Worm (Caenorhabditis elegans): ENCODE results near the gene T14B4.8.

The T14B4.8 gene

ce11 chrII:6718221-6718620 lies 11.0 kb downstream of the T14B4.8 start, which contains the start of gene tsp-10:
Gene tsp-10 (plus strand): TSS chrII:6718586.
- TF ChIP-seq ets-7 (tag; optimal IDR thresholded peaks at IDR 0.05) (no peak), aly-1 (tag; optimal IDR thresholded peaks at IDR 0.05) (no peak), tbx-37 (GFP tag; conservative IDR thresholded peaks at IDR 0.05) (no peak), ceh-13 (GFP tag; optimal IDR thresholded peaks at IDR 0.05) (no peak), ama-1 (optimal IDR thresholded peaks at IDR 0.05) (no peak), flt-1 (GFP tag; IDR thresholded peaks at IDR 0.05) (no peak), hmbx-1 (tag; optimal IDR thresholded peaks at IDR 0.05) (no peak), F13C5.2 (tag; optimal IDR thresholded peaks at IDR 0.05) (no peak), pes-1 (GFP tag; IDR thresholded peaks at IDR 0.05) (no peak), tra-4 (tag; optimal IDR thresholded peaks at IDR 0.05) (no peak), hnd-1 (tag; optimal IDR thresholded peaks at IDR 0.05) (no peak), hmg-4 (GFP tag; optimal IDR thresholded peaks at IDR 0.05) (no peak), B0310.2 (tag; optimal IDR thresholded peaks at IDR 0.05) (no peak), tbx-11 (GFP tag; IDR thresholded peaks at IDR 0.05) (no peak), sea-1 (GFP tag; conservative IDR thresholded peaks at IDR 0.05) (no peak), ceh-36 (tag; optimal IDR thresholded peaks at IDR 0.05) (no peak), scrt-1 (GFP tag; IDR thresholded peaks at IDR 0.05) (no peak)

- TF ChIP-seq tbx-37 (GFP tag; conservative IDR thresholded peaks at IDR 0.05): no peak
- no peak for TF ChIP-seq ama-1 (optimal IDR thresholded peaks at IDR 0.05)
- TF ChIP-seq aly-1 (tag; optimal IDR thresholded peaks at IDR 0.05): no peak
- TF ChIP-seq pes-1 (GFP tag; IDR thresholded peaks at IDR 0.05): no peak
- TF ChIP-seq ceh-13 (GFP tag; optimal IDR thresholded peaks at IDR 0.05): no peak
These were observed 12.6 kb downstream of the T14B4.8 start, which contains the start of the genes T14B4.5 and T14B4.20 for ce11 chrII:6716638-6717037. Gene T14B4.5 (plus strand): TSS chrII:6716863. Gene T14B4.20 (plus strand): TSS chrII:6716901.

- TF ChIP-seq flt-1 (GFP tag; IDR thresholded peaks at IDR 0.05) (no peak), tbx-11 (GFP tag; IDR thresholded peaks at IDR 0.05) (no peak), tbx-37 (GFP tag; conservative IDR thresholded peaks at IDR 0.05) (no peak), ets-7 (tag; optimal IDR thresholded peaks at IDR 0.05) (no peak), hmg-4 (GFP tag; optimal IDR thresholded peaks at IDR 0.05) (no peak)
These were observed 13.3 kb downstream of the T14B4.8 start for ce11 chrII:6715853-6716252.

- TF ChIP-seq tra-4 (tag; optimal IDR thresholded peaks at IDR 0.05) (no peak), scrt-1 (GFP tag; IDR thresholded peaks at IDR 0.05) (no peak), sea-1 (GFP tag; conservative IDR thresholded peaks at IDR 0.05) (no peak), tbx-11 (GFP tag; IDR thresholded peaks at IDR 0.05) (no peak), hmbx-1 (tag; optimal IDR thresholded peaks at IDR 0.05) (no peak), ceh-36 (tag; optimal IDR thresholded peaks at IDR 0.05) (no peak), ceh-13 (GFP tag; optimal IDR thresholded peaks at IDR 0.05) (no peak), B0310.2 (tag; optimal IDR thresholded peaks at IDR 0.05) (no peak), ets-7 (tag; optimal IDR thresholded peaks at IDR 0.05) (no peak), tbx-37 (GFP tag; conservative IDR thresholded peaks at IDR 0.05) (no peak), flt-1 (GFP tag; IDR thresholded peaks at IDR 0.05) (no peak), ama-1 (optimal IDR thresholded peaks at IDR 0.05) (no peak), F13C5.2 (tag; optimal IDR thresholded peaks at IDR 0.05) (no peak), aly-1 (tag; optimal IDR thresholded peaks at IDR 0.05) (no peak), pes-1 (GFP tag; IDR thresholded peaks at IDR 0.05) (no peak), hnd-1 (tag; optimal IDR thresholded peaks at IDR 0.05) (no peak), hmg-4 (GFP tag; optimal IDR thresholded peaks at IDR 0.05) (no peak)
These were observed 15.3 kb downstream of the T14B4.8 start, which contains the start of gene dpy-2 for ce11 chrII:6713832-6714342. Gene dpy-2 (plus strand): TSS chrII:6714292.

- TF ChIP-seq sea-1 (GFP tag; conservative IDR thresholded peaks at IDR 0.05) (no peak), tbx-11 (GFP tag; IDR thresholded peaks at IDR 0.05) (no peak), F13C5.2 (tag; optimal IDR thresholded peaks at IDR 0.05) (no peak), tra-4 (tag; optimal IDR thresholded peaks at IDR 0.05) (no peak), ceh-36 (tag; optimal IDR thresholded peaks at IDR 0.05) (no peak), flt-1 (GFP tag; IDR thresholded peaks at IDR 0.05) (no peak), ceh-13 (GFP tag; optimal IDR thresholded peaks at IDR 0.05) (no peak), ama-1 (optimal IDR thresholded peaks at IDR 0.05) (no peak), hmg-4 (GFP tag; optimal IDR thresholded peaks at IDR 0.05) (no peak), tbx-37 (GFP tag; conservative IDR thresholded peaks at IDR 0.05) (no peak), pes-1 (GFP tag; IDR thresholded peaks at IDR 0.05) (no peak), scrt-1 (GFP tag; IDR thresholded peaks at IDR 0.05) (no peak), ets-7 (tag; optimal IDR thresholded peaks at IDR 0.05) (no peak), hmbx-1 (tag; optimal IDR thresholded peaks at IDR 0.05) (no peak), aly-1 (tag; optimal IDR thresholded peaks at IDR 0.05) (no peak), hnd-1 (tag; optimal IDR thresholded peaks at IDR 0.05) (no peak)
These were observed 16.2 kb downstream of the T14B4.8 start for ce11 chrII:6713003-6713402.

ce11 chrII:6712177-6712981 lies 16.8 kb downstream of the T14B4.8 start, which contains the start of the genes dpy-10 and T14B4.19:
Gene dpy-10 (minus strand): TSS chrII:6712227.
Gene T14B4.19 (minus strand): TSS chrII:6712931.
- TF ChIP-seq ceh-36 (tag; optimal IDR thresholded peaks at IDR 0.05) (peak; percentile 19), pes-1 (GFP tag; IDR thresholded peaks at IDR 0.05) (no peak)

- TF ChIP-seq aly-1 (tag; optimal IDR thresholded peaks at IDR 0.05): peak; percentile 4
- TF ChIP-seq hnd-1 (tag; optimal IDR thresholded peaks at IDR 0.05): no peak
- no peak for TF ChIP-seq pes-1 (GFP tag; IDR thresholded peaks at IDR 0.05)
- no peak for TF ChIP-seq ceh-13 (GFP tag; optimal IDR thresholded peaks at IDR 0.05)
- TF ChIP-seq tra-4 (tag; optimal IDR thresholded peaks at IDR 0.05): no peak
- TF ChIP-seq F13C5.2 (tag; optimal IDR thresholded peaks at IDR 0.05): no peak
- TF ChIP-seq scrt-1 (GFP tag; IDR thresholded peaks at IDR 0.05): no peak
- no peak for TF ChIP-seq ets-7 (tag; optimal IDR thresholded peaks at IDR 0.05)
- peak; percentile 9 for TF ChIP-seq ceh-36 (tag; optimal IDR thresholded peaks at IDR 0.05)
- no peak for TF ChIP-seq B0310.2 (tag; optimal IDR thresholded peaks at IDR 0.05)
- no peak for TF ChIP-seq ama-1 (optimal IDR thresholded peaks at IDR 0.05)
- TF ChIP-seq hmg-4 (GFP tag; optimal IDR thresholded peaks at IDR 0.05): no peak
These were observed 18.6 kb downstream of the T14B4.8 start for ce11 chrII:6710596-6710995.
